Worm (Caenorhabditis elegans) whole organism, L2 larva: ENCODE data around the gene rpl-33.

Source experiments
- C34F6.9 ChIP-seq: fragments of 150-350 bp; optimal IDR thresholded peaks from 2 replicates; lab custom pipeline; 2014; ENCODE audit warnings: missing biosample characterization, missing genetic modification characterization
- F13H6.1 ChIP-seq: sonication (generic microtip); optimal IDR thresholded peaks from 2 replicates; lab custom pipeline; 2016; ENCODE audit warnings: missing genetic modification characterization, missing compliant biosample characterization
- R02D3.7 ChIP-seq: fragments of 150-350 bp; optimal IDR thresholded peaks from 2 replicates; lab custom pipeline; 2014; ENCODE audit warnings: missing biosample characterization, missing genetic modification characterization
- Y55F3AM.14 ChIP-seq: fragments of 200-800 bp; sonication (Bioruptor generic); optimal IDR thresholded peaks from 2 replicates; lab custom pipeline; 2018; ENCODE audit warnings: mild to moderate bottlenecking, missing genetic modification characterization, missing compliant biosample characterization
- ZK546.5 ChIP-seq: sonication (generic microtip); optimal IDR thresholded peaks from 2 replicates; lab custom pipeline; 2017; ENCODE audit warnings: missing biosample characterization, missing genetic modification characterization
- alr-1 ChIP-seq: fragments of 150-350 bp; optimal IDR thresholded peaks from 2 replicates; lab custom pipeline; 2014; ENCODE audit warnings: missing biosample characterization, missing genetic modification characterization
- aly-2 ChIP-seq: fragments of 150-350 bp; optimal IDR thresholded peaks from 2 replicates; lab custom pipeline; 2014; ENCODE audit warnings: missing biosample characterization, missing genetic modification characterization
- ama-1 ChIP-seq: fragments of 150-350 bp; optimal IDR thresholded peaks from 2 replicates; lab custom pipeline; 2018; ENCODE audit warnings: inconsistent platforms
- blmp-1 ChIP-seq: sonication (generic microtip); optimal IDR thresholded peaks from 2 replicates; lab custom pipeline; 2017; ENCODE audit warnings: missing genetic modification characterization, mild to moderate bottlenecking, missing compliant biosample characterization, antibody characterized with exemption, moderate library complexity; ENCODE audit not compliant: insufficient read depth
- ceh-16 ChIP-seq: fragments of 150-350 bp; optimal IDR thresholded peaks from 2 replicates; lab custom pipeline; 2014; ENCODE audit warnings: missing biosample characterization, missing genetic modification characterization
- ceh-82 ChIP-seq: fragments of 150-350 bp; optimal IDR thresholded peaks from 2 replicates; lab custom pipeline; 2014; ENCODE audit warnings: missing biosample characterization, missing genetic modification characterization
- crh-2 ChIP-seq: sonication (generic microtip); optimal IDR thresholded peaks from 2 replicates; lab custom pipeline; 2017; ENCODE audit warnings: missing biosample characterization, missing genetic modification characterization
- dmd-4 ChIP-seq: sonication (generic microtip); optimal IDR thresholded peaks from 2 replicates; lab custom pipeline; 2017; ENCODE audit warnings: missing biosample characterization, missing genetic modification characterization
- egl-27 ChIP-seq: sonication (generic microtip); optimal IDR thresholded peaks from 3 replicates; lab custom pipeline; 2017; ENCODE audit warnings: missing biosample characterization, missing genetic modification reagents, missing genetic modification characterization
- elt-1 ChIP-seq: fragments of 150-350 bp; optimal IDR thresholded peaks from 2 replicates; lab custom pipeline; 2014; ENCODE audit warnings: missing biosample characterization, missing genetic modification characterization
- elt-3 ChIP-seq: sonication (generic microtip); optimal IDR thresholded peaks from 2 replicates; lab custom pipeline; 2017; ENCODE audit warnings: missing biosample characterization, missing genetic modification characterization
- fos-1 ChIP-seq: fragments of 150-350 bp; optimal IDR thresholded peaks from 2 replicates; lab custom pipeline; 2014; ENCODE audit warnings: missing biosample characterization, missing genetic modification characterization
- gmeb-1 ChIP-seq: fragments of 150-350 bp; optimal IDR thresholded peaks from 2 replicates; lab custom pipeline; 2014; ENCODE audit warnings: missing biosample characterization, missing genetic modification characterization
- lin-11 ChIP-seq: fragments of 150-350 bp; sonication (generic microtip); optimal IDR thresholded peaks from 2 replicates; lab custom pipeline; 2014; ENCODE audit warnings: missing biosample characterization, missing genetic modification characterization, inconsistent platforms, mixed read lengths
- lin-13 ChIP-seq: fragments of 150-350 bp; optimal IDR thresholded peaks from 2 replicates; lab custom pipeline; 2014; ENCODE audit warnings: missing biosample characterization, missing genetic modification reagents, missing genetic modification characterization
- lin-39 ChIP-seq: fragments of 150-350 bp; optimal IDR thresholded peaks from 2 replicates; lab custom pipeline; 2014; ENCODE audit warnings: missing biosample characterization, missing genetic modification reagents, missing genetic modification characterization
- lsy-2 ChIP-seq, 2 experiments: fragments of 150-350 bp in 1 of 2; sonication (generic microtip) in 1 of 2; optimal IDR thresholded peaks; 2 replicates each; lab custom pipeline; 2014 to 2017; ENCODE audit warnings: missing biosample characterization in 2 of 2, missing genetic modification characterization in 2 of 2
- mab-5 ChIP-seq: fragments of 150-350 bp; optimal IDR thresholded peaks from 2 replicates; lab custom pipeline; 2014; ENCODE audit warnings: missing biosample characterization, missing genetic modification characterization
- mbf-1 ChIP-seq: sonication (generic microtip); optimal IDR thresholded peaks from 2 replicates; lab custom pipeline; 2017; ENCODE audit warnings: missing biosample characterization, missing genetic modification characterization
- mdl-1 ChIP-seq, 2 experiments: fragments of 150-350 bp in 1 of 2; sonication (generic microtip) in 1 of 2; optimal IDR thresholded peaks; 2 replicates each; lab custom pipeline; 2017; ENCODE audit warnings: missing biosample characterization in 2 of 2, missing genetic modification characterization in 2 of 2
- nhr-10 ChIP-seq: sonication (generic microtip); optimal IDR thresholded peaks from 2 replicates; lab custom pipeline; 2017; ENCODE audit warnings: missing biosample characterization, missing genetic modification characterization
- nhr-11 ChIP-seq: fragments of 150-350 bp; optimal IDR thresholded peaks from 2 replicates; lab custom pipeline; 2014; ENCODE audit warnings: missing biosample characterization, missing genetic modification characterization
- nhr-12 ChIP-seq: fragments of 150-350 bp; optimal IDR thresholded peaks from 2 replicates; lab custom pipeline; 2014; ENCODE audit warnings: missing biosample characterization, missing genetic modification characterization
- nhr-129 ChIP-seq: fragments of 150-350 bp; optimal IDR thresholded peaks from 2 replicates; lab custom pipeline; 2014; ENCODE audit warnings: missing biosample characterization, missing genetic modification characterization
- nhr-21 ChIP-seq: fragments of 150-350 bp; optimal IDR thresholded peaks from 2 replicates; lab custom pipeline; 2014; ENCODE audit warnings: missing biosample characterization, missing genetic modification characterization
- nhr-23 ChIP-seq: fragments of 150-350 bp; optimal IDR thresholded peaks from 2 replicates; lab custom pipeline; 2014; ENCODE audit warnings: missing biosample characterization, missing genetic modification reagents, missing genetic modification characterization
- nhr-237 ChIP-seq: fragments of 150-350 bp; optimal IDR thresholded peaks from 2 replicates; lab custom pipeline; 2014; ENCODE audit warnings: missing biosample characterization, missing genetic modification characterization
- nhr-25 ChIP-seq: fragments of 150-350 bp; sonication (generic microtip); optimal IDR thresholded peaks from 3 replicates; lab custom pipeline; 2014; ENCODE audit warnings: missing biosample characterization, missing genetic modification characterization
- nhr-6 ChIP-seq: fragments of 150-350 bp; optimal IDR thresholded peaks from 2 replicates; lab custom pipeline; 2014; ENCODE audit warnings: missing biosample characterization, missing genetic modification characterization
- nhr-77 ChIP-seq: fragments of 150-350 bp; optimal IDR thresholded peaks from 2 replicates; lab custom pipeline; 2014; ENCODE audit warnings: missing biosample characterization, missing genetic modification characterization
- peb-1 ChIP-seq: fragments of 150-350 bp; optimal IDR thresholded peaks from 2 replicates; lab custom pipeline; 2014; ENCODE audit warnings: missing biosample characterization, missing genetic modification characterization
- sem-4 ChIP-seq: fragments of 150-350 bp; optimal IDR thresholded peaks from 2 replicates; lab custom pipeline; 2014; ENCODE audit warnings: missing biosample characterization, missing genetic modification reagents, missing genetic modification characterization
- skn-1 ChIP-seq: sonication (generic microtip); optimal IDR thresholded peaks from 2 replicates; lab custom pipeline; 2017; ENCODE audit warnings: missing biosample characterization, missing genetic modification characterization
- sma-3 ChIP-seq: sonication (generic microtip); optimal IDR thresholded peaks from 2 replicates; lab custom pipeline; 2016; ENCODE audit warnings: missing genetic modification reagents, missing genetic modification characterization, missing compliant biosample characterization
- sma-9 ChIP-seq, 2 experiments: fragments of 150-350 bp in 1 of 2; sonication (generic microtip) in 1 of 2; optimal IDR thresholded peaks; 2 replicates each; lab custom pipeline; 2014 to 2016; ENCODE audit warnings: missing genetic modification characterization in 2 of 2, mild to moderate bottlenecking in 1 of 2, missing biosample characterization in 1 of 2, missing compliant biosample characterization in 1 of 2, missing genetic modification reagents in 1 of 2, moderate library complexity in 1 of 2
- snpc-4 ChIP-seq: fragments of 150-350 bp; optimal IDR thresholded peaks from 2 replicates; lab custom pipeline; 2014; ENCODE audit warnings: missing biosample characterization, missing genetic modification characterization
- unc-39 ChIP-seq: fragments of 150-350 bp; optimal IDR thresholded peaks from 2 replicates; lab custom pipeline; 2014; ENCODE audit warnings: missing biosample characterization, missing genetic modification characterization
- unc-55 ChIP-seq: fragments of 150-350 bp; sonication (generic microtip); optimal IDR thresholded peaks from 3 replicates; lab custom pipeline; 2014; ENCODE audit warnings: missing biosample characterization, missing genetic modification reagents, missing genetic modification characterization
- unc-62 ChIP-seq: fragments of 150-350 bp; optimal IDR thresholded peaks from 2 replicates; lab custom pipeline; 2014; ENCODE audit warnings: missing biosample characterization, missing genetic modification reagents, missing genetic modification characterization
- zag-1 ChIP-seq: fragments of 150-350 bp; optimal IDR thresholded peaks from 2 replicates; lab custom pipeline; 2014; ENCODE audit warnings: missing biosample characterization, missing genetic modification characterization
- ztf-1 ChIP-seq: fragments of 200-800 bp; sonication (Bioruptor generic); conservative IDR thresholded peaks from 2 replicates; pipeline ENCODE4 v1.3.6; 2022; ENCODE audit warnings: missing genetic modification characterization, missing compliant biosample characterization
- ztf-11 ChIP-seq: sonication (generic microtip); optimal IDR thresholded peaks from 2 replicates; lab custom pipeline; 2017; ENCODE audit warnings: missing biosample characterization, missing genetic modification characterization
- ztf-4 ChIP-seq: fragments of 150-350 bp; optimal IDR thresholded peaks from 2 replicates; lab custom pipeline; 2014; ENCODE audit warnings: missing biosample characterization, missing genetic modification characterization

The rpl-33 gene

ce11 chrII:7104794-7105613 is at the start of gene rpl-33, which contains the start of gene farl-11:
TSS of gene rpl-33 (plus strand) at chrII:7105563.
TSS of gene farl-11 (minus strand) at chrII:7105035.
- peak; percentile 98 for TF ChIP-seq unc-55
- no peak for TF ChIP-seq nhr-12 (tag; lab: Kevin White, UChicago)
- TF ChIP-seq lsy-2 (tag; optimal IDR thresholded peaks at IDR 0.05; lab: Kevin White, UChicago) = peak; percentile 94 to 99
- TF ChIP-seq mab-5 = peak; percentile 11
- peak; percentile 48 for TF ChIP-seq nhr-6
- no peak for TF ChIP-seq unc-62
- TF ChIP-seq egl-27 (tag; lab: Kevin White, UChicago) = peak; percentile 21
- TF ChIP-seq R02D3.7 = no peak
- TF ChIP-seq peb-1 (tag; lab: Kevin White, UChicago) = no peak
- peak; percentile 94 for TF ChIP-seq nhr-129 (tag; lab: Kevin White, UChicago)
- TF ChIP-seq ZK546.5 = peak; percentile 95
- no peak for TF ChIP-seq elt-1 (tag; lab: Kevin White, UChicago)
- no peak for TF ChIP-seq nhr-10 (tag; lab: Kevin White, UChicago)
- TF ChIP-seq lin-11 = peak; percentile 59
- peak; percentile 70 for TF ChIP-seq nhr-21 (tag; lab: Kevin White, UChicago)
- no peak for TF ChIP-seq skn-1 (tag; lab: Kevin White, UChicago)
- no peak for TF ChIP-seq dmd-4 (tag; lab: Kevin White, UChicago)
- TF ChIP-seq gmeb-1 = peak; percentile 82
- TF ChIP-seq nhr-237 (tag; lab: Kevin White, UChicago) = peak; percentile 2
- no peak for TF ChIP-seq mbf-1
- no peak for TF ChIP-seq blmp-1 (tag; lab: Kevin White, UChicago)
- TF ChIP-seq lin-13 = peak; percentile 76
- peak; percentile 65 for TF ChIP-seq fos-1
- TF ChIP-seq alr-1 (tag; lab: Kevin White, UChicago) = no peak
- TF ChIP-seq mdl-1 (tag; optimal IDR thresholded peaks at IDR 0.05; lab: Kevin White, UChicago) = no peak
- TF ChIP-seq F13H6.1 (tag; lab: Kevin White, UChicago) = peak; percentile 39
- TF ChIP-seq ama-1 (lab: Kevin White, UChicago) = peak; percentile 73
- peak; percentile 25 for TF ChIP-seq Y55F3AM.14
- peak; percentile 85 for TF ChIP-seq crh-2 (tag; lab: Kevin White, UChicago)
- TF ChIP-seq nhr-25 (tag; lab: Kevin White, UChicago) = peak; percentile 69
- TF ChIP-seq nhr-23 (tag; lab: Kevin White, UChicago) = no peak
- no peak for TF ChIP-seq elt-3 (tag; lab: Kevin White, UChicago)
- TF ChIP-seq nhr-11 (tag; lab: Kevin White, UChicago) = no peak
- TF ChIP-seq lin-39 (tag; lab: Kevin White, UChicago) = no peak
- no peak for TF ChIP-seq nhr-77 (tag; lab: Kevin White, UChicago)
- peak; percentile 75 for TF ChIP-seq sem-4 (tag; lab: Kevin White, UChicago)
- TF ChIP-seq sma-9 (GFP tag; optimal IDR thresholded peaks at IDR 0.05; lab: Kevin White, UChicago) = peak; percentile 77
- no peak for TF ChIP-seq sma-9 (tag; optimal IDR thresholded peaks at IDR 0.05; lab: Kevin White, UChicago)
- peak; percentile 51 for TF ChIP-seq snpc-4 (tag; lab: Kevin White, UChicago)
- peak; percentile 98 for TF ChIP-seq C34F6.9 (tag; lab: Kevin White, UChicago)
- TF ChIP-seq ceh-16 (tag; lab: Kevin White, UChicago) = no peak
- no peak for TF ChIP-seq aly-2 (tag; lab: Kevin White, UChicago)
- TF ChIP-seq ztf-11 (tag; lab: Kevin White, UChicago) = no peak
- no peak for TF ChIP-seq ztf-1
- TF ChIP-seq ceh-82 (tag; lab: Kevin White, UChicago) = no peak
- peak; percentile 75 for TF ChIP-seq sma-3 (GFP tag; lab: Kevin White, UChicago)
- TF ChIP-seq unc-39 (tag; lab: Kevin White, UChicago) = no peak
- peak; percentile 62 for TF ChIP-seq zag-1 (tag; lab: Kevin White, UChicago)
- TF ChIP-seq ztf-4 (tag; lab: Kevin White, UChicago) = peak; percentile 83
